Worm (Caenorhabditis elegans): Measurements from ENCODE around the gene D1086.2.

D1086.2 gene

ce11 chrV:14136152-14136551 lies 37.7 kb upstream of the D1086.2 start (continued):
- no peak for TF ChIP-seq mec-3 (tag; optimal IDR thresholded peaks at IDR 0.05; ENCODE audit: borderline replicate concordance)
- peak; percentile 74 for TF ChIP-seq pax-1 (tag; optimal IDR thresholded peaks at IDR 0.05)
- peak; percentile 13 for TF ChIP-seq unc-86 (tag; optimal IDR thresholded peaks at IDR 0.05)
- no peak for TF ChIP-seq gmeb-2 (tag; optimal IDR thresholded peaks at IDR 0.05)
- peak; percentile 39 for TF ChIP-seq ets-4 (tag; optimal IDR thresholded peaks at IDR 0.05)
- TF ChIP-seq ceh-30 (tag; optimal IDR thresholded peaks at IDR 0.05) = peak; percentile 0
- TF ChIP-seq ref-2 (tag; optimal IDR thresholded peaks at IDR 0.05) = peak; percentile 46
- TF ChIP-seq ceh-2 (tag; optimal IDR thresholded peaks at IDR 0.05) = peak; percentile 34
- TF ChIP-seq C08G9.2 (tag; optimal IDR thresholded peaks at IDR 0.05) = no peak
- peak; percentile 56 for TF ChIP-seq elt-2 (tag; optimal IDR thresholded peaks at IDR 0.05)
- no peak for TF ChIP-seq ceh-9 (tag; optimal IDR thresholded peaks at IDR 0.05)
- peak; percentile 72 for TF ChIP-seq F13H6.1 (tag; optimal IDR thresholded peaks at IDR 0.05)

- TF ChIP-seq ceh-19 (GFP tag; optimal IDR thresholded peaks at IDR 0.05) (no peak), elt-2 (tag; optimal IDR thresholded peaks at IDR 0.05) (peak; percentile 75)
These were observed 36.4 kb upstream of the D1086.2 start for ce11 chrV:14134757-14135441.

- no peak for TF ChIP-seq syd-9 (tag; optimal IDR thresholded peaks at IDR 0.05)
- TF ChIP-seq lin-11 (tag; optimal IDR thresholded peaks at IDR 0.05) = no peak
- no peak for TF ChIP-seq ceh-2 (tag; optimal IDR thresholded peaks at IDR 0.05)
- peak; percentile 10 for TF ChIP-seq tbx-2 (tag; optimal IDR thresholded peaks at IDR 0.05)
- peak; percentile 2 for TF ChIP-seq zip-5 (tag; optimal IDR thresholded peaks at IDR 0.05)
- TF ChIP-seq C08G9.2 (tag; optimal IDR thresholded peaks at IDR 0.05) = peak; percentile 16
- peak; percentile 4 for TF ChIP-seq nfya-1 (tag; optimal IDR thresholded peaks at IDR 0.05)
- TF ChIP-seq C38D4.7 (GFP tag; optimal IDR thresholded peaks at IDR 0.05) = no peak
- TF ChIP-seq madf-2 (tag; optimal IDR thresholded peaks at IDR 0.05) = no peak
- TF ChIP-seq ceh-48 (tag; optimal IDR thresholded peaks at IDR 0.05) = peak; percentile 38
- no peak for TF ChIP-seq ztf-16 (tag; optimal IDR thresholded peaks at IDR 0.05)
These were observed 34.7 kb upstream of the D1086.2 start for ce11 chrV:14133002-14133763.

- peak; percentile 11 for TF ChIP-seq ttx-3 (tag; optimal IDR thresholded peaks at IDR 0.05)
- TF ChIP-seq unc-42 (tag; optimal IDR thresholded peaks at IDR 0.05) = peak; percentile 72
- no peak for TF ChIP-seq pag-3 (tag; optimal IDR thresholded peaks at IDR 0.05; ENCODE audit: borderline replicate concordance)
These were observed 31.8 kb upstream of the D1086.2 start for ce11 chrV:14130226-14130625.

- TF ChIP-seq che-1 (tag; optimal IDR thresholded peaks at IDR 0.05) = no peak
- TF ChIP-seq madf-2 (tag; optimal IDR thresholded peaks at IDR 0.05) = no peak
- no peak for TF ChIP-seq ceh-48 (tag; optimal IDR thresholded peaks at IDR 0.05)
- no peak for TF ChIP-seq dmd-4 (tag; optimal IDR thresholded peaks at IDR 0.05; ENCODE audit: borderline replicate concordance)
- TF ChIP-seq ceh-14 (tag; optimal IDR thresholded peaks at IDR 0.05) = no peak
- no peak for TF ChIP-seq pqm-1 (tag; optimal IDR thresholded peaks at IDR 0.05)
- TF ChIP-seq ceh-45 (GFP tag; IDR thresholded peaks at IDR 0.05) = no peak
- TF ChIP-seq unc-42 (tag; optimal IDR thresholded peaks at IDR 0.05) = no peak
- TF ChIP-seq npax-4 (tag; optimal IDR thresholded peaks at IDR 0.05) = no peak
- no peak for TF ChIP-seq syd-9 (tag; optimal IDR thresholded peaks at IDR 0.05)
- no peak for TF ChIP-seq unc-86 (tag; optimal IDR thresholded peaks at IDR 0.05)
- TF ChIP-seq rnt-1 (tag; optimal IDR thresholded peaks at IDR 0.05) = no peak
- TF ChIP-seq K02D7.2 (tag; optimal IDR thresholded peaks at IDR 0.05) = no peak
These were observed 30.4 kb upstream of the D1086.2 start for ce11 chrV:14128858-14129257.
